Worm (Caenorhabditis elegans): ENCODE measurements around the gene K02C4.3.
A peak's percentile ranks its signal among the peaks of the same experiment; 100 is the strongest.

Gene K02C4.3

ce11 chrII:8091528-8091927 is 4.9 kb upstream of the K02C4.3 start (continued):
- peak; percentile 63 for TF ChIP-seq xbp-1 (tag; optimal IDR thresholded peaks at IDR 0.05)
- TF ChIP-seq unc-86 (tag; optimal IDR thresholded peaks at IDR 0.05): no peak
- TF ChIP-seq nhr-19 (GFP tag; conservative IDR thresholded peaks at IDR 0.05): peak; percentile 85
- peak; percentile 82 for TF ChIP-seq lin-14 (GFP tag; optimal IDR thresholded peaks at IDR 0.05)
- TF ChIP-seq lin-39 (tag; optimal IDR thresholded peaks at IDR 0.05): peak; percentile 48
- peak; percentile 84 for TF ChIP-seq nhr-47 (tag; optimal IDR thresholded peaks at IDR 0.05)
- peak; percentile 69 to 83 (median 74) for TF ChIP-seq ceh-82 (tag; optimal IDR thresholded peaks at IDR 0.05)
- peak in 4 of 6 experiments; percentile 4 to 41 (median 32) for TF ChIP-seq elt-3 (tag; optimal IDR thresholded peaks at IDR 0.05)
- TF ChIP-seq nhr-85 (tag): peak; percentile 92

- TF ChIP-seq elt-3 (tag; optimal IDR thresholded peaks at IDR 0.05) (peak in 2 of 6 experiments; percentile 50 to 62), lin-14 (GFP tag; optimal IDR thresholded peaks at IDR 0.05) (peak; percentile 15), nhr-19 (GFP tag; conservative IDR thresholded peaks at IDR 0.05) (no peak), nhr-20 (tag; optimal IDR thresholded peaks at IDR 0.05) (peak; percentile 7), ceh-88 (GFP tag; IDR thresholded peaks at IDR 0.05) (no peak), blmp-1 (tag; optimal IDR thresholded peaks at IDR 0.05) (peak; percentile 89), mep-1 (tag; optimal IDR thresholded peaks at IDR 0.05) (peak; percentile 33), nhr-71 (tag; optimal IDR thresholded peaks at IDR 0.05) (peak; percentile 0), elt-2 (tag; optimal IDR thresholded peaks at IDR 0.05) (peak; percentile 58)
These were observed 8.6 kb downstream of the K02C4.3 start, which contains the start of gene K02C4.5 for ce11 chrII:8078041-8078440. Gene K02C4.5 (plus strand): TSS chrII:8078435.

ce11 chrII:8075324-8075810 is 11.3 kb downstream of the K02C4.3 start, which contains the start of gene K02C4.2:
Gene K02C4.2 (plus strand): TSS chrII:8075760.
- TF ChIP-seq nhr-71 (tag; optimal IDR thresholded peaks at IDR 0.05): peak; percentile 83
- peak; percentile 71 for TF ChIP-seq nhr-76 (tag; optimal IDR thresholded peaks at IDR 0.05)
- TF ChIP-seq nhr-84 (tag; optimal IDR thresholded peaks at IDR 0.05): no peak
- TF ChIP-seq alr-1 (tag; optimal IDR thresholded peaks at IDR 0.05; ENCODE audit: borderline replicate concordance): no peak
- TF ChIP-seq F16B12.6 (tag; optimal IDR thresholded peaks at IDR 0.05): peak; percentile 29
- no peak for TF ChIP-seq efl-3 (GFP tag; optimal IDR thresholded peaks at IDR 0.05)
- no peak for TF ChIP-seq sox-4 (tag; optimal IDR thresholded peaks at IDR 0.05)
- peak; percentile 66 for TF ChIP-seq efl-1 (optimal IDR thresholded peaks at IDR 0.05)
- peak; percentile 55 to 97 for TF ChIP-seq efl-1 (GFP tag; optimal IDR thresholded peaks at IDR 0.05 in 1 of 2)
- no peak for TF ChIP-seq C34B4.2 (tag; optimal IDR thresholded peaks at IDR 0.05)
- no peak for TF ChIP-seq pax-3 (tag; optimal IDR thresholded peaks at IDR 0.05)
- no peak for TF ChIP-seq fkh-10 (GFP tag; optimal IDR thresholded peaks at IDR 0.05)
- TF ChIP-seq dpl-1 (GFP tag; optimal IDR thresholded peaks at IDR 0.05): peak; percentile 28 to 62 (median 60)
- TF ChIP-seq dsc-1 (tag; optimal IDR thresholded peaks at IDR 0.05): peak; percentile 52
- peak; percentile 84 for TF ChIP-seq nhr-85 (tag)
- peak; percentile 52 for TF ChIP-seq ceh-8 (GFP tag; optimal IDR thresholded peaks at IDR 0.05)
- TF ChIP-seq mep-1 (tag; optimal IDR thresholded peaks at IDR 0.05): peak; percentile 87
- no peak for TF ChIP-seq ceh-88 (GFP tag; IDR thresholded peaks at IDR 0.05)
- peak; percentile 83 for TF ChIP-seq vab-15 (tag; optimal IDR thresholded peaks at IDR 0.05)
- TF ChIP-seq snu-23 (GFP tag; optimal IDR thresholded peaks at IDR 0.05): peak; percentile 86
- no peak for TF ChIP-seq ceh-90 (tag; optimal IDR thresholded peaks at IDR 0.05)
- TF ChIP-seq tlp-1 (tag; optimal IDR thresholded peaks at IDR 0.05): no peak
- TF ChIP-seq fkh-4 (tag; optimal IDR thresholded peaks at IDR 0.05; ENCODE audit: borderline replicate concordance): no peak
- no peak for TF ChIP-seq unc-30 (tag; optimal IDR thresholded peaks at IDR 0.05)
- TF ChIP-seq hlh-4 (tag; optimal IDR thresholded peaks at IDR 0.05): no peak
- no peak for TF ChIP-seq unc-86 (tag; optimal IDR thresholded peaks at IDR 0.05)
- no peak for TF ChIP-seq blmp-1 (tag; optimal IDR thresholded peaks at IDR 0.05)
- TF ChIP-seq lin-35 (GFP tag; optimal IDR thresholded peaks at IDR 0.05): peak; percentile 66 to 88
- peak; percentile 84 for TF ChIP-seq pag-3 (tag; optimal IDR thresholded peaks at IDR 0.05; ENCODE audit: borderline replicate concordance, insufficient read depth)
- TF ChIP-seq nhr-237 (tag; optimal IDR thresholded peaks at IDR 0.05): no peak
- peak; percentile 72 for TF ChIP-seq swsn-7 (tag; optimal IDR thresholded peaks at IDR 0.05)
- no peak for TF ChIP-seq pqm-1 (tag; optimal IDR thresholded peaks at IDR 0.05)
- TF ChIP-seq nhr-20 (tag; optimal IDR thresholded peaks at IDR 0.05): peak; percentile 83
- no peak for TF ChIP-seq grh-1 (GFP tag; IDR thresholded peaks at IDR 0.05)
- TF ChIP-seq nhr-12 (tag; optimal IDR thresholded peaks at IDR 0.05): no peak
- TF ChIP-seq nhr-19 (GFP tag; conservative IDR thresholded peaks at IDR 0.05): peak; percentile 71
- peak; percentile 48 for TF ChIP-seq irx-1 (tag; optimal IDR thresholded peaks at IDR 0.05)
- TF ChIP-seq ztf-11 (tag; optimal IDR thresholded peaks at IDR 0.05): peak in 1 of 2 experiments; percentile 7
- peak; percentile 41 for TF ChIP-seq fos-1 (tag; optimal IDR thresholded peaks at IDR 0.05)
- no peak for TF ChIP-seq nhr-28 (tag; optimal IDR thresholded peaks at IDR 0.05)
